Worm (Caenorhabditis elegans) whole organism, midembryonic: Measurements from ENCODE around the gene cln-3.3.

ENCODE experiments used
- cog-1 ChIP-seq: sonication (generic microtip); optimal IDR thresholded peaks from 2 replicates; lab custom pipeline; 2016; ENCODE audit warnings: missing genetic modification characterization, missing compliant biosample characterization
- flt-1 ChIP-seq: fragments of 200-800 bp; sonication (Bioruptor generic); IDR thresholded peaks from 2 replicates; pipeline ENCODE4 v1.3.6; 2022; ENCODE audit warnings: missing genetic modification characterization, missing compliant biosample characterization
- med-1 ChIP-seq: sonication (generic microtip); optimal IDR thresholded peaks from 2 replicates; lab custom pipeline; 2017; ENCODE audit warnings: missing genetic modification characterization, mild to moderate bottlenecking, missing compliant biosample characterization, antibody characterized with exemption, missing genetic modification reagents; ENCODE audit not compliant: insufficient read depth
- tab-1 ChIP-seq: fragments of 200-800 bp; sonication (Bioruptor generic); IDR thresholded peaks from 2 replicates; pipeline ENCODE4 v1.3.6; 2022; ENCODE audit warnings: missing genetic modification characterization, missing compliant biosample characterization
- ztf-23 ChIP-seq: fragments of 200-800 bp; sonication (Bioruptor generic); IDR thresholded peaks from 2 replicates; pipeline ENCODE4 v1.3.6; 2022; ENCODE audit warnings: missing genetic modification reagents, missing genetic modification characterization, missing compliant biosample characterization

DNA sequence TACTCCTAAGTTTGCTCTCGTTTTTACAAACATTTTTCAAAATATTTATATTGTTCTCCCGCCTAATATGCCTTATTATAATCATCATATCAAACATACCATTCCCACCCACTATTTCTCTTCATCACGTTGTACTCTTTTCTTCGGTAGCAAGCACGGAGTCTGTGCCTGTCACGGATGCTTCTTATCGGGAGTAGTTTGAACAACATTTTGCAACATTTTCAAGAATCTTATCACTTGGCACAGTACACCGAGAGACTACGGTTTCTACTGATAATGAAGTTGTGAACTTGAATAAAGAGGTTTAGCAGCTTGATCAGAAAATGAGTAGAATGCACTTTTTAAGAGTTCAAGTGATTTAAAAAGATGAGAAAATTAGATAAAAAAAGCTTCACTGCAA, 34.6 kb upstream of the cln-3.3 start:
- no peak for TF ChIP-seq cog-1 (tag; lab: Kevin White, UChicago)
- no peak for TF ChIP-seq flt-1 (GFP tag; lab: Robert Waterston, UW)
- TF ChIP-seq tab-1 (GFP tag; lab: Robert Waterston, UW): no peak
- TF ChIP-seq med-1 (GFP tag; lab: Kevin White, UChicago): no peak
- no peak for TF ChIP-seq ztf-23 (GFP tag; lab: Robert Waterston, UW)
